Fruit fly (Drosophila melanogaster) whole organism, embryonic: Measurements from ENCODE around the gene CG46397.
A peak's percentile ranks its signal among the peaks of the same experiment; 100 is the strongest.

ENCODE experiments used
- Ada2b ChIP-seq: fragments of 200-800 bp; sonication (Bioruptor generic); IDR thresholded peaks from 2 replicates; pipeline ENCODE4 v1.3.6; 2022; ENCODE audit warnings: missing biosample characterization, missing genetic modification characterization
- Atf-2 ChIP-seq: fragments of 200-800 bp; sonication (Bioruptor generic); optimal IDR thresholded peaks from 2 replicates; lab custom pipeline; 2016; ENCODE audit warnings: missing biosample characterization, missing genetic modification characterization
- CG10462 ChIP-seq: fragments of 200-800 bp; sonication (Bioruptor generic); optimal IDR thresholded peaks from 2 replicates; lab custom pipeline; 2016; ENCODE audit warnings: missing biosample characterization, missing genetic modification characterization
- CG12155 ChIP-seq: fragments of 200-800 bp; sonication (Bioruptor generic); optimal IDR thresholded peaks from 3 replicates; lab custom pipeline; 2016; ENCODE audit warnings: missing biosample characterization, missing genetic modification characterization
- CG15011 ChIP-seq: fragments of 200-800 bp; sonication (Bioruptor generic); optimal IDR thresholded peaks from 3 replicates; lab custom pipeline; 2018; ENCODE audit warnings: missing biosample characterization, mild to moderate bottlenecking, missing genetic modification characterization
- CG1529 ChIP-seq: fragments of 200-800 bp; sonication (Bioruptor generic); optimal IDR thresholded peaks from 3 replicates; lab custom pipeline; 2018; ENCODE audit warnings: missing biosample characterization, missing genetic modification characterization
- CG17328 ChIP-seq: fragments of 200-800 bp; sonication (Bioruptor generic); IDR thresholded peaks from 2 replicates; pipeline ENCODE4 v1.3.6; 2022; ENCODE audit warnings: missing biosample characterization, missing genetic modification characterization
- CG17568 ChIP-seq: fragments of 200-800 bp; sonication (Bioruptor generic); optimal IDR thresholded peaks from 2 replicates; lab custom pipeline; 2018; ENCODE audit warnings: missing biosample characterization, mild to moderate bottlenecking, missing genetic modification characterization, moderate library complexity
- CG2129 ChIP-seq: fragments of 200-800 bp; sonication (Bioruptor generic); IDR thresholded peaks from 2 replicates; pipeline ENCODE4 v1.3.6; 2022; ENCODE audit warnings: missing biosample characterization, missing genetic modification characterization; ENCODE audit not compliant: partially characterized antibody
- CG2678 ChIP-seq: fragments of 200-800 bp; sonication (Bioruptor generic); optimal IDR thresholded peaks from 3 replicates; lab custom pipeline; 2019; ENCODE audit warnings: missing biosample characterization, mild to moderate bottlenecking, missing genetic modification characterization, moderate library complexity
- CG3065 ChIP-seq: fragments of 200-800 bp; sonication (Bioruptor generic); optimal IDR thresholded peaks from 2 replicates; lab custom pipeline; 2016; ENCODE audit warnings: missing biosample characterization, missing genetic modification characterization
- CG3163 ChIP-seq: fragments of 200-800 bp; sonication (Bioruptor generic); optimal IDR thresholded peaks from 3 replicates; lab custom pipeline; 2016; ENCODE audit warnings: missing biosample characterization, missing genetic modification characterization
- CG32772 ChIP-seq: fragments of 200-800 bp; sonication (Bioruptor generic); IDR thresholded peaks from 2 replicates; pipeline ENCODE4 v1.3.6; 2022; ENCODE audit warnings: missing biosample characterization, missing genetic modification characterization
- CG3847 ChIP-seq: fragments of 200-800 bp; sonication (Bioruptor generic); IDR thresholded peaks from 2 replicates; pipeline ENCODE4 v1.3.6; 2022; ENCODE audit warnings: missing biosample characterization, missing genetic modification characterization
- CG4404 ChIP-seq: fragments of 200-800 bp; sonication (Bioruptor generic); IDR thresholded peaks from 2 replicates; pipeline ENCODE4 v1.3.6; 2022; ENCODE audit warnings: missing biosample characterization, missing genetic modification characterization
- CG7372 ChIP-seq: fragments of 200-800 bp; sonication (Bioruptor generic); IDR thresholded peaks from 2 replicates; pipeline ENCODE4 v1.3.6; 2022; ENCODE audit warnings: missing biosample characterization, missing genetic modification characterization
- CG9797 ChIP-seq: fragments of 200-800 bp; sonication (Bioruptor generic); optimal IDR thresholded peaks from 3 replicates; lab custom pipeline; 2018; ENCODE audit warnings: missing biosample characterization, mild to moderate bottlenecking, missing genetic modification characterization
- Dip2 ChIP-seq: fragments of 200-800 bp; sonication (Bioruptor generic); IDR thresholded peaks from 2 replicates; pipeline ENCODE4 v1.3.6; 2022; ENCODE audit warnings: missing biosample characterization, missing genetic modification characterization
- H2.0 ChIP-seq: fragments of 200-800 bp; sonication (Bioruptor generic); IDR thresholded peaks from 2 replicates; pipeline ENCODE4 v1.3.6; 2022; ENCODE audit warnings: missing biosample characterization, missing genetic modification characterization
- HHEX ChIP-seq: fragments of 200-800 bp; sonication (Bioruptor generic); optimal IDR thresholded peaks from 3 replicates; lab custom pipeline; 2017; ENCODE audit warnings: missing biosample characterization, mild to moderate bottlenecking, missing genetic modification characterization, missing genetic modification reagents
- Hr39 ChIP-seq: fragments of >200 bp; optimal IDR thresholded peaks from 2 replicates; lab custom pipeline; 2017
- NC2α ChIP-seq: fragments of 200-800 bp; sonication (Bioruptor generic); optimal IDR thresholded peaks from 2 replicates; lab custom pipeline; 2016; ENCODE audit warnings: missing biosample characterization, missing genetic modification characterization
- PHDP ChIP-seq: fragments of 200-800 bp; sonication (Bioruptor generic); optimal IDR thresholded peaks from 3 replicates; lab custom pipeline; 2018; ENCODE audit warnings: missing biosample characterization, mild to moderate bottlenecking, missing genetic modification characterization, moderate library complexity
- Sin3A ChIP-seq: fragments of >200 bp; optimal IDR thresholded peaks from 2 replicates; lab custom pipeline; 2018
- Spps ChIP-seq: fragments of 200-800 bp; sonication (Bioruptor generic); optimal IDR thresholded peaks from 2 replicates; lab custom pipeline; 2018; ENCODE audit warnings: missing biosample characterization, mild to moderate bottlenecking, missing genetic modification characterization
- TFAM ChIP-seq: fragments of 200-800 bp; sonication (Bioruptor generic); optimal IDR thresholded peaks from 2 replicates; lab custom pipeline; 2017; ENCODE audit warnings: missing biosample characterization, missing genetic modification characterization, inconsistent platforms
- Usf ChIP-seq: fragments of 200-800 bp; sonication (Bioruptor generic); optimal IDR thresholded peaks from 2 replicates; lab custom pipeline; 2017; ENCODE audit warnings: missing genotype, missing biosample characterization, missing genetic modification characterization
- Vsx1 ChIP-seq: fragments of 200-800 bp; sonication (Bioruptor generic); optimal IDR thresholded peaks from 2 replicates; lab custom pipeline; 2017; ENCODE audit warnings: missing biosample characterization, mild to moderate bottlenecking, missing genetic modification characterization, missing genetic modification reagents
- abd-A ChIP-seq: fragments of 200-800 bp; sonication (Bioruptor generic); optimal IDR thresholded peaks from 3 replicates; lab custom pipeline; 2019; ENCODE audit warnings: missing biosample characterization, mild to moderate bottlenecking, missing genetic modification characterization, moderate library complexity
- cad ChIP-seq: fragments of >200 bp; optimal IDR thresholded peaks from 2 replicates; lab custom pipeline; 2017; ENCODE audit warnings: missing biosample characterization, missing genetic modification characterization
- corto ChIP-seq: fragments of 200-800 bp; sonication (Bioruptor generic); optimal IDR thresholded peaks from 2 replicates; lab custom pipeline; 2016; ENCODE audit warnings: missing biosample characterization, mild to moderate bottlenecking, missing genetic modification characterization, moderate library complexity
- crol ChIP-seq: fragments of 200-800 bp; sonication (Bioruptor generic); IDR thresholded peaks from 2 replicates; pipeline ENCODE4 v1.3.6; 2022; ENCODE audit warnings: missing biosample characterization, missing genetic modification characterization
- cwo ChIP-seq: fragments of 200-800 bp; sonication (Bioruptor generic); optimal IDR thresholded peaks from 3 replicates; lab custom pipeline; 2017; ENCODE audit warnings: missing biosample characterization, missing genetic modification characterization, mild to moderate bottlenecking, moderate library complexity, missing genetic modification reagents
- dan ChIP-seq: fragments of 200-800 bp; sonication (Bioruptor generic); IDR thresholded peaks from 2 replicates; pipeline ENCODE4 v1.3.6; 2022; ENCODE audit warnings: missing biosample characterization, missing genetic modification characterization
- dpn ChIP-seq, 2 experiments: fragments of 200-800 bp; sonication (Bioruptor generic); optimal IDR thresholded peaks; 3 replicates each; lab custom pipeline; 2016; ENCODE audit warnings: missing biosample characterization in 2 of 2, missing genetic modification characterization in 2 of 2
- eyg ChIP-seq: fragments of 200-800 bp; sonication (Bioruptor generic); optimal IDR thresholded peaks from 3 replicates; lab custom pipeline; 2016; ENCODE audit warnings: missing biosample characterization, missing genetic modification characterization
- fu2 ChIP-seq: fragments of 200-800 bp; sonication (Bioruptor generic); optimal IDR thresholded peaks from 2 replicates; lab custom pipeline; 2016; ENCODE audit warnings: missing biosample characterization, missing genetic modification characterization
- gem ChIP-seq: fragments of 200-800 bp; sonication (Bioruptor generic); optimal IDR thresholded peaks from 2 replicates; lab custom pipeline; 2019; ENCODE audit warnings: missing biosample characterization, mild to moderate bottlenecking, missing genetic modification characterization, moderate library complexity
- h ChIP-seq: fragments of >200 bp; optimal IDR thresholded peaks from 2 replicates; lab custom pipeline; 2017
- hth ChIP-seq: fragments of >200 bp; optimal IDR thresholded peaks from 2 replicates; lab custom pipeline; 2017; ENCODE audit warnings: inconsistent platforms
- insv ChIP-seq, 2 experiments: fragments of 200-800 bp; sonication (Bioruptor generic); optimal IDR thresholded peaks; 3 replicates each; lab custom pipeline; 2016 to 2018; ENCODE audit warnings: missing biosample characterization in 2 of 2, missing genetic modification characterization in 2 of 2
- inv ChIP-seq: fragments of 200-800 bp; sonication (Bioruptor generic); IDR thresholded peaks from 2 replicates; pipeline ENCODE4 v1.3.6; 2022; ENCODE audit warnings: missing biosample characterization, missing genetic modification characterization; ENCODE audit not compliant: partially characterized antibody
- lola ChIP-seq, 3 experiments: fragments of >200 bp in 2 of 3; fragments of 200-800 bp in 1 of 3; sonication (Bioruptor generic) in 1 of 3; optimal IDR thresholded peaks; 2 replicates each; lab custom pipeline; 2017 to 2019; ENCODE audit warnings: missing biosample characterization in 3 of 3, missing genetic modification characterization in 3 of 3, mild to moderate bottlenecking in 1 of 3, moderate library complexity in 1 of 3
- ro ChIP-seq: fragments of 200-800 bp; sonication (Bioruptor generic); IDR thresholded peaks from 2 replicates; pipeline ENCODE4 v1.3.6; 2022; ENCODE audit warnings: missing biosample characterization, missing genetic modification characterization
- row ChIP-seq: fragments of 200-800 bp; sonication (Bioruptor generic); IDR thresholded peaks from 3 replicates; pipeline ENCODE4 v1.3.6; 2022; ENCODE audit warnings: missing biosample characterization, missing genetic modification characterization
- run ChIP-seq: fragments of 200-800 bp; sonication (Bioruptor generic); optimal IDR thresholded peaks from 3 replicates; lab custom pipeline; 2018; ENCODE audit warnings: missing biosample characterization, mild to moderate bottlenecking, missing genetic modification characterization
- sd ChIP-seq: fragments of 200-800 bp; sonication (Bioruptor generic); optimal IDR thresholded peaks from 3 replicates; lab custom pipeline; 2018; ENCODE audit warnings: missing biosample characterization, mild to moderate bottlenecking, missing genetic modification characterization, moderate library complexity
- sens ChIP-seq: fragments of 200-800 bp; sonication (Bioruptor generic); peaks from one replicate; lab custom pipeline; 2016; ENCODE audit warnings: missing biosample characterization, missing genetic modification characterization
- seq ChIP-seq: fragments of 200-800 bp; sonication (Bioruptor generic); IDR thresholded peaks from 2 replicates; pipeline ENCODE4 v1.3.6; 2022; ENCODE audit warnings: missing biosample characterization, missing genetic modification characterization
- sisA ChIP-seq: fragments of 200-800 bp; sonication (Bioruptor generic); IDR thresholded peaks from 2 replicates; pipeline ENCODE4 v1.3.6; 2022; ENCODE audit warnings: missing biosample characterization, missing genetic modification characterization
- trem ChIP-seq: fragments of 200-800 bp; optimal IDR thresholded peaks from 3 replicates; lab custom pipeline; 2019; ENCODE audit warnings: missing biosample characterization, mild to moderate bottlenecking, missing genetic modification characterization, moderate library complexity

CG46397 gene

DNA sequence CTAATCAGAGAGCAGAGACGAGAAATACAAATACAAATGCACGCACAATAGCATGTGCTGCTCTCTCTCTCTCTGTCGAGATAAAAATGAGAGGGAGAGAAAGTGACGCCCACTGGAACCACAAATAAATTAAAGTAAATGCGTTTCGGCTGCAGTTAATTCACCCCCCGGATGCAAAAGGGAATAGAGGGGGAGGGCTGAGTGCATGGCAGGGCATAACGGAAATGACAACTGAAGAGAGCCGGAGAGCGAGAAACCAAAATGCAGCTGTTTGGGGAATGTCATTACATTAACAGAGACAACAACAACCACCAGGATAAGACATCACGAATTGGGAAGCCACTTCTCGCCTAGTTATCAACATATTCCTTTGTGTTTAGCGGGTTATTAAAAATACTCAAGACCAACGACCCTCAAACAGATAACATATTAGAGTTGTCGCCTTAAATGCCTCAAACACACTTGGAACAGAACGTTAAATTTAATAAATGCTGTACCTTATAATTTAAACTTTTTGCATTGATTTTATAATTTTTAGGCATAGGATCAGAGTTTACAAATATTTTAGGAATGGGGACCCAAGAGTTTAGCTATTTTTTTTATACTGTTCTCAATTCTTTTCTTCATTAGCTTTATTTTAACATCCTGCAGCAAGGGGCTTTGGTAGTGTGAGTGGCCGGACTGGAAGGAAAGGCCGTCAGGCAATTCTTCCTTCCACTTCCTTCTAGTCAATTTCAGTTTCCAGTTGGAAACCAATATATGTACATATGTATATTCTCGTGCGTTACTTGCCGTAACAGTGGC is 3.1 kb downstream of the CG46397 start (continued):
- no peak for TF ChIP-seq corto (GFP tag; lab: Kevin White, UChicago)
- no peak for TF ChIP-seq Usf
- peak; percentile 43 for TF ChIP-seq gem (tag; lab: Kevin White, UChicago)
- TF ChIP-seq TFAM (GFP tag; lab: Kevin White, UChicago), result no peak
- 0 out of 3 replicates have a peak, but pooled peaks have one; percentile 6 for TF ChIP-seq row (GFP tag; lab: Robert Waterston, UW)
- peak; percentile 36 for TF ChIP-seq run
- no peak for TF ChIP-seq CG12155 (GFP tag; lab: Kevin White, UChicago)
- no peak for TF ChIP-seq dan
- no peak for TF ChIP-seq HHEX (GFP tag; lab: Kevin White, UChicago)
- TF ChIP-seq cad (GFP tag; lab: Kevin White, UChicago), result no peak
- TF ChIP-seq cwo, result no peak
- no peak for TF ChIP-seq hth (lab: Kevin White, UChicago)
- TF ChIP-seq CG1529 (GFP tag; lab: Kevin White, UChicago), result no peak
- TF ChIP-seq Dip2 (GFP tag; lab: Robert Waterston, UW), result no peak
- peak; percentile 79 for TF ChIP-seq crol
- peak; percentile 39 for TF ChIP-seq Vsx1 (GFP tag; lab: Kevin White, UChicago)
- TF ChIP-seq NC2α (GFP tag; lab: Kevin White, UChicago), result no peak
- TF ChIP-seq CG3065 (GFP tag; lab: Kevin White, UChicago), result no peak
- TF ChIP-seq dpn (GFP tag; optimal IDR thresholded peaks at IDR 0.05; lab: Kevin White, UChicago), result no peak
- TF ChIP-seq CG15011 (GFP tag; lab: Kevin White, UChicago), result no peak
- TF ChIP-seq CG17328 (GFP tag; lab: Robert Waterston, UW), result no peak
- TF ChIP-seq inv (GFP tag; lab: Robert Waterston, UW), result no peak
- TF ChIP-seq Atf-2 (GFP tag; lab: Kevin White, UChicago), result no peak
- no peak for TF ChIP-seq fu2
- TF ChIP-seq insv (GFP tag; optimal IDR thresholded peaks at IDR 0.05; lab: Kevin White, UChicago), result peak in 1 of 2 experiments; percentile 47
- TF ChIP-seq H2.0 (GFP tag; lab: Robert Waterston, UW), result no peak
- no peak for TF ChIP-seq CG3163 (GFP tag; lab: Kevin White, UChicago)
- no peak for TF ChIP-seq CG17568 (GFP tag; lab: Kevin White, UChicago)
- TF ChIP-seq lola (GFP tag; optimal IDR thresholded peaks at IDR 0.05; lab: Kevin White, UChicago), result peak in 1 of 3 experiments; percentile 20
- no peak for TF ChIP-seq ro (GFP tag; lab: Robert Waterston, UW)
- peak; percentile 16 for TF ChIP-seq CG2678
- TF ChIP-seq Hr39 (lab: Kevin White, UChicago), result no peak
- TF ChIP-seq sisA (GFP tag; lab: Robert Waterston, UW), result no peak
- TF ChIP-seq eyg (GFP tag; lab: Kevin White, UChicago), result no peak
- TF ChIP-seq trem (tag; lab: Kevin White, UChicago), result no peak
- no peak for TF ChIP-seq h (lab: Kevin White, UChicago)
- TF ChIP-seq Ada2b (GFP tag; lab: Robert Waterston, UW), result no peak
- no peak for TF ChIP-seq PHDP
- TF ChIP-seq abd-A, result no peak
- TF ChIP-seq CG3847, result no peak
- no peak for TF ChIP-seq CG4404 (GFP tag; lab: Robert Waterston, UW)
- no peak for TF ChIP-seq CG10462 (GFP tag; lab: Kevin White, UChicago)
- no peak for TF ChIP-seq CG2129 (GFP tag; lab: Robert Waterston, UW)
- TF ChIP-seq sens (GFP tag; lab: Kevin White, UChicago), result peak; percentile 87
- no peak for TF ChIP-seq Sin3A (lab: Kevin White, UChicago)
- no peak for TF ChIP-seq Spps
- peak; percentile 38 for TF ChIP-seq sd (tag; lab: Kevin White, UChicago)
- no peak for TF ChIP-seq CG9797 (GFP tag; lab: Kevin White, UChicago)
- TF ChIP-seq CG7372 (GFP tag; lab: Robert Waterston, UW), result no peak
- no peak for TF ChIP-seq seq (GFP tag; lab: Robert Waterston, UW)
- no peak for TF ChIP-seq CG32772
